Fruit fly (Drosophila melanogaster) S2 (cell line): ENCODE measurements around the gene wge.

Source experiments
- CG8478 ChIP-seq: fragments of >200 bp; optimal IDR thresholded peaks from 2 replicates; lab custom pipeline; 2018
- CTCF ChIP-seq, 2 experiments: fragments of >200 bp; optimal IDR thresholded peaks; 2 replicates each; lab custom pipeline; 2018

DNA sequence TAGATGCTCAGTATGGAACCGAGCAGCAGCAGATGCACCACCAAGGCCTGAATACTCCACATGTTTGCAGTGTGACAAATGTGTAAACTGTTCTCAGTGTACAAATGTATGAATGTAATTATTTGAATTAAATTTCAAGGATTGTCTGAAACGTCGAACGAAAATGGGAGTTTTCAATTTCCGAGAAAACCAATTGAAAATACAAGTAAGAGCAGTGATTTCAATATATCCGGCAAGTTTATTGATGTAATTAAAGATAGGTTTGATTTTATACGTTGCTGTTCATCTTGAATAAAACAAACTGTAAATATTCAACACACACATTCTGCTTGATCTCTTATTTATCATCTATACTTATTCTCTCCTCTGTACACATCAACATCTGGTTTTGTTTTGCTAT, 10.3 kb downstream of the wge start, which contains the start of gene CG4907:
- no peak for TF ChIP-seq CG8478
- TF ChIP-seq CTCF (optimal IDR thresholded peaks at IDR 0.05; lab: Kevin White, UChicago): no peak
